Worm (Caenorhabditis elegans) whole organism, L3 larva: ENCODE measurements around the gene srg-64.

Experiments
- R02D3.7 ChIP-seq: fragments of 150-350 bp; optimal IDR thresholded peaks from 2 replicates; lab custom pipeline; 2014; ENCODE audit warnings: missing biosample characterization, missing genetic modification characterization
- ZK546.5 ChIP-seq: sonication (generic microtip); optimal IDR thresholded peaks from 2 replicates; lab custom pipeline; 2017; ENCODE audit warnings: missing biosample characterization, missing genetic modification characterization
- aly-2 ChIP-seq: fragments of 150-350 bp; optimal IDR thresholded peaks from 2 replicates; lab custom pipeline; 2014; ENCODE audit warnings: missing biosample characterization, missing genetic modification characterization
- ama-1 ChIP-seq: fragments of 150-350 bp; optimal IDR thresholded peaks from 2 replicates; lab custom pipeline; 2018
- ceh-16 ChIP-seq: sonication (generic microtip); optimal IDR thresholded peaks from 2 replicates; lab custom pipeline; 2017; ENCODE audit warnings: missing biosample characterization, missing genetic modification characterization
- ceh-28 ChIP-seq: fragments of 150-350 bp; optimal IDR thresholded peaks from 2 replicates; lab custom pipeline; 2014; ENCODE audit warnings: missing biosample characterization, missing genetic modification reagents, missing genetic modification characterization
- ceh-82 ChIP-seq: fragments of 150-350 bp; optimal IDR thresholded peaks from 2 replicates; lab custom pipeline; 2014; ENCODE audit warnings: missing biosample characterization, missing genetic modification characterization
- ceh-9 ChIP-seq: sonication (generic microtip); optimal IDR thresholded peaks from 2 replicates; lab custom pipeline; 2018; ENCODE audit warnings: missing biosample characterization, missing genetic modification characterization
- daf-12 ChIP-seq: fragments of 150-350 bp; optimal IDR thresholded peaks from 2 replicates; lab custom pipeline; 2014; ENCODE audit warnings: missing biosample characterization, missing genetic modification reagents, missing genetic modification characterization
- egl-27 ChIP-seq: sonication (generic microtip); optimal IDR thresholded peaks from 4 replicates; lab custom pipeline; 2017; ENCODE audit warnings: missing biosample characterization, missing genetic modification reagents, missing genetic modification characterization
- egl-5 ChIP-seq: fragments of 150-350 bp; optimal IDR thresholded peaks from 2 replicates; lab custom pipeline; 2017; ENCODE audit warnings: missing biosample characterization, missing genetic modification reagents, missing genetic modification characterization, inconsistent platforms
- elt-1 ChIP-seq: fragments of 150-350 bp; optimal IDR thresholded peaks from 2 replicates; lab custom pipeline; 2014; ENCODE audit warnings: missing biosample characterization, missing genetic modification characterization
- elt-2 ChIP-seq: sonication (generic microtip); optimal IDR thresholded peaks from 2 replicates; lab custom pipeline; 2016; ENCODE audit warnings: missing genetic modification reagents, mild to moderate bottlenecking, missing genetic modification characterization, missing compliant biosample characterization
- elt-3 ChIP-seq, 3 experiments: fragments of 150-350 bp in 1 of 3; sonication (generic microtip) in 2 of 3; optimal IDR thresholded peaks; 2 replicates in 2 of 3; 4 replicates in 1 of 3; lab custom pipeline; 2014 to 2017; ENCODE audit warnings: missing biosample characterization in 3 of 3, missing genetic modification characterization in 3 of 3
- eor-1 ChIP-seq, 2 experiments: fragments of 150-350 bp; optimal IDR thresholded peaks; 2 replicates each; lab custom pipeline; 2014 to 2018; ENCODE audit warnings: missing biosample characterization in 2 of 2, missing genetic modification characterization in 2 of 2
- fkh-10 ChIP-seq: sonication (generic microtip); optimal IDR thresholded peaks from 2 replicates; lab custom pipeline; 2017; ENCODE audit warnings: missing biosample characterization, missing genetic modification reagents, missing genetic modification characterization
- fkh-2 ChIP-seq: fragments of 150-350 bp; optimal IDR thresholded peaks from 2 replicates; lab custom pipeline; 2014; ENCODE audit warnings: missing biosample characterization, missing genetic modification reagents, missing genetic modification characterization
- fos-1 ChIP-seq: fragments of 150-350 bp; optimal IDR thresholded peaks from 2 replicates; lab custom pipeline; 2014; ENCODE audit warnings: missing biosample characterization, missing genetic modification characterization
- hmg-11 ChIP-seq: sonication (generic microtip); optimal IDR thresholded peaks from 2 replicates; lab custom pipeline; 2016; ENCODE audit warnings: missing genetic modification characterization, missing compliant biosample characterization
- jun-1 ChIP-seq: fragments of 150-350 bp; optimal IDR thresholded peaks from 2 replicates; lab custom pipeline; 2014; ENCODE audit warnings: missing biosample characterization, missing genetic modification reagents, missing genetic modification characterization
- lin-15B ChIP-seq: fragments of 150-350 bp; optimal IDR thresholded peaks from 2 replicates; lab custom pipeline; 2014; ENCODE audit warnings: missing biosample characterization, missing genetic modification characterization
- lin-39 ChIP-seq: fragments of 150-350 bp; optimal IDR thresholded peaks from 2 replicates; lab custom pipeline; 2018; ENCODE audit warnings: missing biosample characterization, missing genetic modification reagents, missing genetic modification characterization
- lsy-12 ChIP-seq: sonication (generic microtip); optimal IDR thresholded peaks from 2 replicates; lab custom pipeline; 2016; ENCODE audit warnings: mild to moderate bottlenecking, missing genetic modification characterization, missing compliant biosample characterization
- mdl-1 ChIP-seq: fragments of 150-350 bp; optimal IDR thresholded peaks from 2 replicates; lab custom pipeline; 2014; ENCODE audit warnings: missing biosample characterization, missing genetic modification characterization
- mml-1 ChIP-seq: fragments of 150-350 bp; sonication (generic microtip); optimal IDR thresholded peaks from 3 replicates; lab custom pipeline; 2014; ENCODE audit warnings: missing biosample characterization, missing genetic modification characterization
- nfya-1 ChIP-seq: sonication (generic microtip); optimal IDR thresholded peaks from 2 replicates; lab custom pipeline; 2017; ENCODE audit warnings: missing genetic modification characterization, mild to moderate bottlenecking, missing compliant biosample characterization, antibody characterized with exemption, moderate library complexity; ENCODE audit not compliant: insufficient read depth
- nhr-11 ChIP-seq: fragments of 150-350 bp; optimal IDR thresholded peaks from 2 replicates; lab custom pipeline; 2014; ENCODE audit warnings: missing biosample characterization, missing genetic modification characterization
- nhr-12 ChIP-seq: fragments of 150-350 bp; optimal IDR thresholded peaks from 2 replicates; lab custom pipeline; 2014; ENCODE audit warnings: missing biosample characterization, missing genetic modification characterization
- nhr-23 ChIP-seq: fragments of 150-350 bp; optimal IDR thresholded peaks from 2 replicates; lab custom pipeline; 2014; ENCODE audit warnings: missing biosample characterization, missing genetic modification reagents, missing genetic modification characterization
- nhr-237 ChIP-seq: fragments of 150-350 bp; optimal IDR thresholded peaks from 2 replicates; lab custom pipeline; 2014; ENCODE audit warnings: missing biosample characterization, missing genetic modification characterization
- nhr-25 ChIP-seq: sonication (generic microtip); optimal IDR thresholded peaks from 2 replicates; lab custom pipeline; 2017; ENCODE audit warnings: missing biosample characterization, missing genetic modification characterization
- nhr-28 ChIP-seq: fragments of 150-350 bp; optimal IDR thresholded peaks from 2 replicates; lab custom pipeline; 2014; ENCODE audit warnings: missing biosample characterization, missing genetic modification characterization
- nhr-43 ChIP-seq: sonication (generic microtip); optimal IDR thresholded peaks from 2 replicates; lab custom pipeline; 2016; ENCODE audit warnings: mild to moderate bottlenecking, missing genetic modification characterization, missing compliant biosample characterization; ENCODE audit not compliant: poor library complexity, severe bottlenecking
- nhr-67 ChIP-seq: fragments of 150-350 bp; optimal IDR thresholded peaks from 2 replicates; lab custom pipeline; 2014; ENCODE audit warnings: missing biosample characterization, missing genetic modification characterization
- nhr-76 ChIP-seq: fragments of 150-350 bp; sonication (generic microtip); optimal IDR thresholded peaks from 5 replicates; lab custom pipeline; 2014; ENCODE audit warnings: missing biosample characterization, missing genetic modification characterization
- nhr-77 ChIP-seq: fragments of 150-350 bp; optimal IDR thresholded peaks from 2 replicates; lab custom pipeline; 2014; ENCODE audit warnings: missing biosample characterization, missing genetic modification characterization
- pha-4 ChIP-seq: fragments of 150-350 bp; optimal IDR thresholded peaks from 2 replicates; lab custom pipeline; 2014; ENCODE audit warnings: missing biosample characterization, missing genetic modification reagents, missing genetic modification characterization
- pqm-1 ChIP-seq: fragments of 150-350 bp; optimal IDR thresholded peaks from 2 replicates; lab custom pipeline; 2017; ENCODE audit warnings: missing biosample characterization, missing genetic modification characterization, inconsistent platforms
- sea-2 ChIP-seq: fragments of 150-350 bp; sonication (generic microtip); optimal IDR thresholded peaks from 4 replicates; lab custom pipeline; 2014; ENCODE audit warnings: missing biosample characterization, missing genetic modification reagents, missing genetic modification characterization
- skn-1 ChIP-seq: fragments of 150-350 bp; optimal IDR thresholded peaks from 2 replicates; lab custom pipeline; 2014; ENCODE audit warnings: missing biosample characterization, missing genetic modification characterization
- snpc-4 ChIP-seq: fragments of 150-350 bp; optimal IDR thresholded peaks from 2 replicates; lab custom pipeline; 2014; ENCODE audit warnings: missing biosample characterization, missing genetic modification characterization
- tbx-2 ChIP-seq: sonication (generic microtip); optimal IDR thresholded peaks from 2 replicates; lab custom pipeline; 2016; ENCODE audit warnings: mild to moderate bottlenecking, missing genetic modification characterization, missing compliant biosample characterization
- unc-39 ChIP-seq: sonication (generic microtip); optimal IDR thresholded peaks from 4 replicates; lab custom pipeline; 2017; ENCODE audit warnings: missing biosample characterization, missing genetic modification characterization
- unc-62 ChIP-seq: fragments of 150-350 bp; sonication (generic microtip); optimal IDR thresholded peaks from 4 replicates; lab custom pipeline; 2014; ENCODE audit warnings: missing biosample characterization, missing genetic modification reagents, missing genetic modification characterization
- zag-1 ChIP-seq: fragments of 150-350 bp; optimal IDR thresholded peaks from 2 replicates; lab custom pipeline; 2014; ENCODE audit warnings: missing biosample characterization, missing genetic modification characterization
- ztf-11 ChIP-seq: fragments of 150-350 bp; optimal IDR thresholded peaks from 2 replicates; lab custom pipeline; 2014; ENCODE audit warnings: missing biosample characterization, missing genetic modification characterization
- ztf-4 ChIP-seq: fragments of 150-350 bp; optimal IDR thresholded peaks from 2 replicates; lab custom pipeline; 2014; ENCODE audit warnings: missing biosample characterization, missing genetic modification characterization

The srg-64 gene

DNA sequence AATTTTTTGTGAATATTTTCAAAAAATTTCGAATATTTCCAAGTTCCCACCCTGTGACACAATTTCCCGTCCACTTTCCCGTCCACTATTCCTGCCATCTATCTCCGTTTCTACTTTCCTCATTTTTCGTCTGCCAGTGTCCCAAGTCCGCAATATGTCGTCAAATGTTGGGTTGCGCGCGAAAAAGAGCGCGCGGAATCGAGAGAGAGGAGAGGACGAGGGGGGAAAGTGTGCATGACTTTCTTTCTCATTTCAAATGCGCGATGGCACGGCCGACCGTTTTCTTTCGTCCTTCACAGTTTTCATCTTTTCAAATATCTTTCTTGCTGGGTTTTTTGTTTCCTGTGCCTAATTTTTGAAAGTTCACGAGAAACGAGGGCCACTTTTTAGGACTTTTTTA, 15.4 kb downstream of the srg-64 start:
- TF ChIP-seq pha-4 (tag; lab: Kevin White, UChicago) (peak; percentile 78), elt-2 (peak; percentile 24), nhr-12 (no peak), lin-39 (tag; lab: Kevin White, UChicago) (no peak), R02D3.7 (tag; lab: Kevin White, UChicago) (no peak), mml-1 (tag; lab: Kevin White, UChicago) (no peak), nfya-1 (tag; lab: Kevin White, UChicago) (no peak), egl-27 (tag; lab: Kevin White, UChicago) (no peak), elt-1 (tag; lab: Kevin White, UChicago) (no peak), unc-39 (tag; lab: Kevin White, UChicago) (no peak), nhr-25 (peak; percentile 68), mdl-1 (tag; lab: Kevin White, UChicago) (no peak), pqm-1 (tag; lab: Kevin White, UChicago) (no peak), sea-2 (GFP tag; lab: Kevin White, UChicago) (peak; percentile 62), zag-1 (tag; lab: Kevin White, UChicago) (no peak), skn-1 (tag; lab: Kevin White, UChicago) (peak; percentile 27), ztf-11 (tag; lab: Kevin White, UChicago) (no peak), snpc-4 (tag; lab: Kevin White, UChicago) (peak; percentile 74), nhr-77 (tag; lab: Kevin White, UChicago) (no peak), ceh-16 (tag; lab: Kevin White, UChicago) (no peak), ceh-82 (tag; lab: Kevin White, UChicago) (no peak), ceh-9 (tag; lab: Kevin White, UChicago) (no peak), ceh-28 (no peak), nhr-67 (tag; lab: Kevin White, UChicago) (no peak), ama-1 (lab: Kevin White, UChicago) (no peak), ztf-4 (tag; lab: Kevin White, UChicago) (no peak), unc-62 (GFP tag; lab: Kevin White, UChicago) (no peak), fos-1 (tag; lab: Kevin White, UChicago) (no peak), fkh-10 (GFP tag; lab: Kevin White, UChicago) (no peak), nhr-237 (tag; lab: Kevin White, UChicago) (no peak), ZK546.5 (no peak), hmg-11 (peak; percentile 46), daf-12 (tag; lab: Kevin White, UChicago) (no peak), egl-5 (no peak), nhr-43 (no peak), nhr-23 (tag; lab: Kevin White, UChicago) (peak; percentile 48), elt-3 (tag; optimal IDR thresholded peaks at IDR 0.05; lab: Kevin White, UChicago) (no peak), aly-2 (tag; lab: Kevin White, UChicago) (no peak), nhr-11 (no peak), lsy-12 (tag; lab: Kevin White, UChicago) (no peak), lin-15B (tag; lab: Kevin White, UChicago) (peak; percentile 98), fkh-2 (tag; lab: Kevin White, UChicago) (no peak), jun-1 (tag; lab: Kevin White, UChicago) (no peak), nhr-76 (tag; lab: Kevin White, UChicago) (no peak)

ce11 chrX:15721346-15721745, 19.1 kb downstream of the srg-64 start, which contains the start of gene ZK662.5:
ZK662.5 (plus strand) TSS chrX:15721646.
- TF ChIP-seq lsy-12 (tag; lab: Kevin White, UChicago), result no peak
- no peak for TF ChIP-seq egl-27 (tag; lab: Kevin White, UChicago)
- TF ChIP-seq nfya-1 (tag; lab: Kevin White, UChicago), result no peak
- no peak for TF ChIP-seq zag-1 (tag; lab: Kevin White, UChicago)
- TF ChIP-seq nhr-25, result no peak
- no peak for TF ChIP-seq hmg-11
- TF ChIP-seq ama-1 (lab: Kevin White, UChicago), result no peak
- TF ChIP-seq unc-62 (GFP tag; lab: Kevin White, UChicago), result no peak
- TF ChIP-seq nhr-28, result no peak
- no peak for TF ChIP-seq aly-2 (tag; lab: Kevin White, UChicago)
- no peak for TF ChIP-seq fkh-10 (GFP tag; lab: Kevin White, UChicago)
- TF ChIP-seq fos-1 (tag; lab: Kevin White, UChicago), result no peak
- TF ChIP-seq ceh-82 (tag; lab: Kevin White, UChicago), result no peak
- no peak for TF ChIP-seq mml-1 (tag; lab: Kevin White, UChicago)
- TF ChIP-seq ztf-4 (tag; lab: Kevin White, UChicago), result no peak
- no peak for TF ChIP-seq eor-1 (tag; optimal IDR thresholded peaks at IDR 0.05; lab: Kevin White, UChicago)
- TF ChIP-seq tbx-2 (tag; lab: Kevin White, UChicago), result no peak
